Worm (Caenorhabditis elegans) whole organism, L2 larva: ENCODE results near the gene T11F9.10.

Experiments
- ZK546.5 ChIP-seq: sonication (generic microtip); optimal IDR thresholded peaks from 2 replicates; lab custom pipeline; 2017; ENCODE audit warnings: missing biosample characterization, missing genetic modification characterization
- ama-1 ChIP-seq: fragments of 150-350 bp; optimal IDR thresholded peaks from 2 replicates; lab custom pipeline; 2018; ENCODE audit warnings: inconsistent platforms
- egl-27 ChIP-seq: sonication (generic microtip); optimal IDR thresholded peaks from 3 replicates; lab custom pipeline; 2017; ENCODE audit warnings: missing biosample characterization, missing genetic modification reagents, missing genetic modification characterization
- elt-3 ChIP-seq: sonication (generic microtip); optimal IDR thresholded peaks from 2 replicates; lab custom pipeline; 2017; ENCODE audit warnings: missing biosample characterization, missing genetic modification characterization
- nhr-237 ChIP-seq: fragments of 150-350 bp; optimal IDR thresholded peaks from 2 replicates; lab custom pipeline; 2014; ENCODE audit warnings: missing biosample characterization, missing genetic modification characterization
- skn-1 ChIP-seq: sonication (generic microtip); optimal IDR thresholded peaks from 2 replicates; lab custom pipeline; 2017; ENCODE audit warnings: missing biosample characterization, missing genetic modification characterization
- snpc-4 ChIP-seq: fragments of 150-350 bp; optimal IDR thresholded peaks from 2 replicates; lab custom pipeline; 2014; ENCODE audit warnings: missing biosample characterization, missing genetic modification characterization
- unc-39 ChIP-seq: fragments of 150-350 bp; optimal IDR thresholded peaks from 2 replicates; lab custom pipeline; 2014; ENCODE audit warnings: missing biosample characterization, missing genetic modification characterization
- unc-62 ChIP-seq: fragments of 150-350 bp; optimal IDR thresholded peaks from 2 replicates; lab custom pipeline; 2014; ENCODE audit warnings: missing biosample characterization, missing genetic modification reagents, missing genetic modification characterization
- ztf-1 ChIP-seq: fragments of 200-800 bp; sonication (Bioruptor generic); conservative IDR thresholded peaks from 2 replicates; pipeline ENCODE4 v1.3.6; 2022; ENCODE audit warnings: missing genetic modification characterization, missing compliant biosample characterization
- ztf-4 ChIP-seq: fragments of 150-350 bp; optimal IDR thresholded peaks from 2 replicates; lab custom pipeline; 2014; ENCODE audit warnings: missing biosample characterization, missing genetic modification characterization

DNA sequence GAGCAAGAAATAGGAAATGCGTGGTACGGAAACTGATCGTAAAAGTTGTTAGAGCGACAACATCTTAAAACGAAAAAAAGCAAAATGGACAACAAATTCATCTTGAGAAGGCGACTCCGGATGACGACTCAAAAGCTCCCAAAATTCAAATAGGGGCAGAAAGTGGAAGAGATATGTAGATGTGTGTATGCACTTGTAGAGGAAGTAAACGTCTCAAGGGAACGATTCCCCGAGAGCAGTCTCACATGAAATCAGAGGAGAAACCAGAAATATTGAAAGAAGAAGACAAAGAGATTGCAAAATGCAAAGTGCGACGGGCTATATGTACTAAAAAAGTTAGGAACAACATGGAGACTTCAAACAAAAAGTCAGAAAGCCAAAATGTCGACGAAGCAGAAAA is 43.3 kb upstream of the T11F9.10 start, which contains the start of gene F57B7.2:
- TF ChIP-seq elt-3 (tag; lab: Kevin White, UChicago) (no peak), unc-62 (GFP tag; lab: Kevin White, UChicago) (no peak), nhr-237 (no peak), ama-1 (lab: Kevin White, UChicago) (no peak), snpc-4 (tag; lab: Kevin White, UChicago) (no peak), unc-39 (no peak), ztf-4 (no peak), skn-1 (tag; lab: Kevin White, UChicago) (no peak), ZK546.5 (no peak), egl-27 (tag; lab: Kevin White, UChicago) (no peak), ztf-1 (GFP tag; lab: Robert Waterston, UW) (no peak)
